Worm (Caenorhabditis elegans) whole organism, L1 larva: ENCODE results near the gene W02D7.6.

Experiments
- C04F5.9 ChIP-seq: sonication (generic microtip); optimal IDR thresholded peaks from 2 replicates; lab custom pipeline; 2016; ENCODE audit warnings: missing genetic modification characterization, missing compliant biosample characterization
- C16A3.4 ChIP-seq: fragments of 150-350 bp; optimal IDR thresholded peaks from 2 replicates; lab custom pipeline; 2014; ENCODE audit warnings: missing biosample characterization, missing genetic modification characterization
- ama-1 ChIP-seq: fragments of 150-350 bp; optimal IDR thresholded peaks from 2 replicates; lab custom pipeline; 2014
- blmp-1 ChIP-seq: fragments of 150-350 bp; optimal IDR thresholded peaks from 2 replicates; lab custom pipeline; 2014; ENCODE audit warnings: missing biosample characterization, missing genetic modification characterization
- ceh-63 ChIP-seq: fragments of 200-800 bp; sonication (Bioruptor generic); optimal IDR thresholded peaks from 2 replicates; lab custom pipeline; 2018; ENCODE audit warnings: mild to moderate bottlenecking, missing genetic modification characterization, missing compliant biosample characterization
- ces-1 ChIP-seq: fragments of 150-350 bp; optimal IDR thresholded peaks from 2 replicates; lab custom pipeline; 2014; ENCODE audit warnings: missing biosample characterization, missing genetic modification reagents, missing genetic modification characterization
- dpl-1 ChIP-seq, 3 experiments: fragments of 150-350 bp in 2 of 3; sonication (generic microtip) in 1 of 3; optimal IDR thresholded peaks; 2 replicates each; lab custom pipeline; 2014 to 2017; ENCODE audit warnings: missing biosample characterization in 3 of 3, missing genetic modification characterization in 3 of 3, missing genetic modification reagents in 3 of 3
- dsc-1 ChIP-seq: sonication (generic microtip); optimal IDR thresholded peaks from 2 replicates; lab custom pipeline; 2016; ENCODE audit warnings: mild to moderate bottlenecking, missing genetic modification characterization, missing compliant biosample characterization
- efl-1 ChIP-seq, 4 experiments: fragments of 150-350 bp; optimal IDR thresholded peaks in 3 of 4; peaks in 1 of 4; 1 replicate in 1 of 4; 2 replicates in 3 of 4; lab custom pipeline; 2014; ENCODE audit warnings: missing biosample characterization in 2 of 4, missing genetic modification characterization in 2 of 4, missing genetic modification reagents in 2 of 4
- efl-3 ChIP-seq: fragments of 200-800 bp; sonication (Bioruptor generic); optimal IDR thresholded peaks from 2 replicates; lab custom pipeline; 2018; ENCODE audit warnings: mild to moderate bottlenecking, missing genetic modification characterization, missing compliant biosample characterization
- egl-13 ChIP-seq: sonication (generic microtip); optimal IDR thresholded peaks from 2 replicates; lab custom pipeline; 2016; ENCODE audit warnings: missing genotype, missing genetic modification reagents, missing genetic modification characterization, missing compliant biosample characterization
- grh-1 ChIP-seq: fragments of 200-800 bp; sonication (Bioruptor generic); IDR thresholded peaks from 2 replicates; pipeline ENCODE4 v1.3.6; 2022; ENCODE audit warnings: missing genetic modification reagents, missing genetic modification characterization, missing compliant biosample characterization
- hlh-4 ChIP-seq: sonication (generic microtip); optimal IDR thresholded peaks from 2 replicates; lab custom pipeline; 2016; ENCODE audit warnings: mild to moderate bottlenecking, missing genetic modification characterization, missing compliant biosample characterization
- irx-1 ChIP-seq: sonication (generic microtip); optimal IDR thresholded peaks from 2 replicates; lab custom pipeline; 2016; ENCODE audit warnings: missing genetic modification characterization, missing compliant biosample characterization
- isw-1 ChIP-seq: fragments of 200-800 bp; sonication (Bioruptor generic); IDR thresholded peaks from 2 replicates; pipeline ENCODE4 v1.3.6; 2022; ENCODE audit warnings: missing genetic modification characterization, missing compliant biosample characterization
- lin-14 ChIP-seq: fragments of 200-800 bp; sonication (Bioruptor generic); optimal IDR thresholded peaks from 2 replicates; lab custom pipeline; 2018; ENCODE audit warnings: mild to moderate bottlenecking, missing genetic modification characterization, moderate library complexity, missing compliant biosample characterization
- lin-35 ChIP-seq, 2 experiments: fragments of 150-350 bp; optimal IDR thresholded peaks; 2 replicates each; lab custom pipeline; 2014; ENCODE audit warnings: missing biosample characterization in 2 of 2, missing genetic modification characterization in 2 of 2, missing genetic modification reagents in 2 of 2
- lin-39 ChIP-seq: fragments of 150-350 bp; optimal IDR thresholded peaks from 2 replicates; lab custom pipeline; 2014; ENCODE audit warnings: missing biosample characterization, missing genetic modification reagents, missing genetic modification characterization
- lir-3 ChIP-seq: sonication (generic microtip); optimal IDR thresholded peaks from 2 replicates; lab custom pipeline; 2016; ENCODE audit warnings: mild to moderate bottlenecking, missing genetic modification characterization, moderate library complexity, missing compliant biosample characterization; ENCODE audit not compliant: poor library complexity
- lsy-2 ChIP-seq, 2 experiments: fragments of 150-350 bp; optimal IDR thresholded peaks; 2 replicates each; lab custom pipeline; 2014; ENCODE audit warnings: missing biosample characterization in 2 of 2, missing genetic modification characterization in 2 of 2
- mef-2 ChIP-seq: fragments of 150-350 bp; optimal IDR thresholded peaks from 2 replicates; lab custom pipeline; 2014; ENCODE audit warnings: missing biosample characterization, missing genetic modification characterization
- nhr-11 ChIP-seq: fragments of 150-350 bp; optimal IDR thresholded peaks from 2 replicates; lab custom pipeline; 2014; ENCODE audit warnings: missing biosample characterization, missing genetic modification characterization
- nhr-19 ChIP-seq: fragments of 200-800 bp; sonication (Bioruptor generic); conservative IDR thresholded peaks from 2 replicates; pipeline ENCODE4 v1.3.6; 2022; ENCODE audit warnings: missing genetic modification characterization, missing compliant biosample characterization
- nhr-28 ChIP-seq: fragments of 150-350 bp; optimal IDR thresholded peaks from 2 replicates; lab custom pipeline; 2014; ENCODE audit warnings: missing biosample characterization, missing genetic modification characterization
- nhr-71 ChIP-seq: sonication (generic microtip); optimal IDR thresholded peaks from 2 replicates; lab custom pipeline; 2016; ENCODE audit warnings: mild to moderate bottlenecking, missing genetic modification characterization, moderate library complexity, missing compliant biosample characterization
- rnt-1 ChIP-seq: sonication (generic microtip); optimal IDR thresholded peaks from 2 replicates; lab custom pipeline; 2016; ENCODE audit warnings: mild to moderate bottlenecking, missing genetic modification characterization, moderate library complexity, missing compliant biosample characterization
- unc-86 ChIP-seq: sonication (generic microtip); optimal IDR thresholded peaks from 2 replicates; lab custom pipeline; 2016; ENCODE audit warnings: missing genetic modification characterization, missing compliant biosample characterization
- unc-98 ChIP-seq: fragments of 200-800 bp; sonication (Bioruptor generic); IDR thresholded peaks from 2 replicates; pipeline ENCODE4 v1.3.6; 2022; ENCODE audit warnings: missing genetic modification characterization, missing compliant biosample characterization
- vab-15 ChIP-seq: sonication (generic microtip); optimal IDR thresholded peaks from 2 replicates; lab custom pipeline; 2017; ENCODE audit warnings: missing genotype, mild to moderate bottlenecking, missing genetic modification characterization, missing compliant biosample characterization
- zip-4 ChIP-seq: fragments of 200-800 bp; sonication (Bioruptor generic); optimal IDR thresholded peaks from 2 replicates; lab custom pipeline; 2018; ENCODE audit warnings: mild to moderate bottlenecking, missing genetic modification characterization, moderate library complexity, missing compliant biosample characterization
- ztf-4 ChIP-seq: fragments of 150-350 bp; optimal IDR thresholded peaks from 2 replicates; lab custom pipeline; 2014; ENCODE audit warnings: missing biosample characterization, missing genetic modification characterization

W02D7.6 gene

DNA sequence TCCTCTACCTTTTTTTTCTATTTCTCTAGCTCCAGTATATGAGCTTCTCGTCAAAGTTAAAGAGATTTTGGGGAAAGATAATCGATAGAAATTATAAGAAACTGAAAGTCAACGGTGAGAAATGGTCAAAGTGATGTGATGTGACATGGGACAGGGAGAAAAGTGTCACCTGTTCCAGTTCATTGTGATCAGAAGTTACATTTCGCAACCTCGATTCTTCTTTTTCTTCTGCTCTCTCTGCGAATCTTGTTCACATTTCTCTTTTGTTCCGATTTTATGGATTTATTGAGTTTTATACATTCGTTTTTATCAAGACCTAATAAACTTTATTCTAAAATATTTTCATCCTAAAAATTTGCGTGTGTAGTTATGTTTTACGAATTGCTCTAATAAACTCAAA is 34.3 kb upstream of the W02D7.6 start (continued):
- TF ChIP-seq nhr-71 (tag; lab: Kevin White, UChicago) (peak; percentile 21), unc-86 (tag; lab: Kevin White, UChicago) (no peak)

DNA sequence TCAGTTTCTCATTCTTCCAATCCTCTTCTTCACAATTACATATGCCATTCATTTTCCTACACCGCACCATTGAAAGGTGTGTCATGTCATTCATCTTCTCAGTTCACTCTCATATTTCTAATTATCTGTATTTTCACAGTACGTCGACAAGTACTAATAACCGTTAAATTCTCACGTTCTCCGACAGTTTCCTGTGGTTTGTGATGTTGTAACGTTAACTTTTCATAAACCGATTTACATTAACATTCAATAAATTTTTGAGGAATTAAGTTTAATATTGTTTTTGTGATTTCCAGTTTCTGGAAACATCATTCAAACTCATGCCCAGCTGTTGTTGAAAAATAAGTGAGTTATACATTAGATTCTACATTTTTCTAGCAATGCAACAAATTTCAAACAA is 33.1 kb upstream of the W02D7.6 start, which contains the start of gene tmd-2:
tmd-2 (plus strand) TSS at position 301 of the 400 bp plus-strand sequence.
- TF ChIP-seq ama-1 (lab: Kevin White, UChicago) (no peak), blmp-1 (peak; percentile 18), efl-1 (optimal IDR thresholded peaks at IDR 0.05; lab: Kevin White, UChicago) (no peak), efl-1 (GFP tag; optimal IDR thresholded peaks at IDR 0.05 in 1 of 2; lab: Kevin White, UChicago) (peak in 1 of 2 experiments; percentile 56)
- TF ChIP-seq, all 84 proteins: peak for 2

DNA sequence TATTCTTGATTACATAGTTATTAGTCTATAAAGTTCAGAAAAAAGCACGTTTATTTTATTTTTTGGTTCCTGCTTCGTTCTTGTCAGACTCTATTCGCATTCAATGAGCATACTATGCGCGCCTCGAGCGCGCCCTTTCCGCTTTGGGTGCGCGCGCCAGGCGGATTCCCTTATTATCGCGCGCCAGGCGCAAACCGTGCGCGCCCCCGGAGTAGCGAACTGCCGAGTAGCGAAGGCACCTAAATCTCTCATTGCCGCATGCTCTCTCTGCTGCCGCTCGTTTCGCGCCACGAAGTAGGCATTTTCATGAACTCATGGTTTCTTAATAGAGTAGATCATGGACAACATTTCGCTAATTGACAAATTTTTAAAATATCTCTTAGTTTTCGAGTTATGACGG is 25.8 kb upstream of the W02D7.6 start:
- TF ChIP-seq lin-14 (GFP tag; lab: Kevin White, UChicago) (no peak), lin-39 (tag; lab: Kevin White, UChicago) (no peak), ztf-4 (tag; lab: Kevin White, UChicago) (no peak), isw-1 (GFP tag; lab: Robert Waterston, UW) (no peak), efl-3 (no peak), lsy-2 (tag; optimal IDR thresholded peaks at IDR 0.05; lab: Kevin White, UChicago) (no peak), mef-2 (tag; lab: Kevin White, UChicago) (no peak), grh-1 (no peak)

DNA sequence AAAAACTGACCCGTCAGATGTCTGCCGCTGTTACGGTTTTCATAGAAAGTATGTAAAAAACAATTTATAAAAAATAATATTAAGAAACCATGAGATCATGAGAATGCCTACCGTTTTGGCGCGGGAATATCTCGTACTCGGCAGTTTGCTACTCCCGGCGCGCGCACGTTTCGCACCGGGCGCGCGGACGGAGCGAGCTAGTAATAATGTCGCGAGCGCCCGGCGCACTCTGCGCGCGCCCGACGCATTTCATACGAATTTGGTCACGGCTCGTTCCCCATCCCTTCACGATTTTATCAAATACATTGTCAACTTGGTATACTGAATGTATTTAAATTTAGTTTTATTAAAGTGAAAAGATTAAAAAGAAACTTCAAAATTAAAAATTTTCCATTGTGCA is 24.6 kb upstream of the W02D7.6 start:
- TF ChIP-seq unc-86 (tag; lab: Kevin White, UChicago) (no peak), lir-3 (tag; lab: Kevin White, UChicago) (no peak), ces-1 (GFP tag; lab: Kevin White, UChicago) (no peak), unc-98 (no peak), rnt-1 (tag; lab: Kevin White, UChicago) (no peak), hlh-4 (no peak), nhr-28 (no peak), mef-2 (tag; lab: Kevin White, UChicago) (no peak), dsc-1 (no peak), ztf-4 (tag; lab: Kevin White, UChicago) (no peak), dpl-1 (GFP tag; optimal IDR thresholded peaks at IDR 0.05; lab: Kevin White, UChicago) (no peak), nhr-11 (no peak), C16A3.4 (tag; lab: Kevin White, UChicago) (no peak), blmp-1 (no peak), vab-15 (no peak), ceh-63 (no peak)

DNA sequence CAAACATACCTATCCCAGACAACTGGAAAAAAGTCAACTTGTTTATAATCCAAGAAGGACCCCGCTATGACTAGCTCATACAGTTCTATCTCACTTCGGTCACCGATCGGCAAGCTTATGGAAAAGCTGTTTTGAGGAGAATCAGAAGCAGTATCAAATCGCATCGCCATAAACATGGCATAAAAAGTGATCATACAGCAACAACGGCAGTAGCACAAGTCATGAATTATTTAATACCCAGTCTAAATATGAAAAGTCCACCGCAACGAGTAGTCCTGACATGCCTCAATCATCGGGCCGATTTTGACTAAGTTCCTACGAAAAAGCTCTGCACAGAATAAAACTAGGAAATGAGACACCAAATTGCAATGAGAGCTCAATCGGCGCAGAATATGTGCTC is 22.2 kb upstream of the W02D7.6 start:
- TF ChIP-seq lin-14 (GFP tag; lab: Kevin White, UChicago) (no peak), lin-35 (GFP tag; optimal IDR thresholded peaks at IDR 0.05; lab: Kevin White, UChicago) (no peak), zip-4 (GFP tag; lab: Kevin White, UChicago) (no peak), dpl-1 (GFP tag; optimal IDR thresholded peaks at IDR 0.05; lab: Kevin White, UChicago) (no peak), nhr-19 (GFP tag; lab: Robert Waterston, UW) (no peak), egl-13 (tag; lab: Kevin White, UChicago) (no peak), irx-1 (tag; lab: Kevin White, UChicago) (no peak), efl-1 (optimal IDR thresholded peaks at IDR 0.05; lab: Kevin White, UChicago) (no peak), efl-1 (GFP tag; optimal IDR thresholded peaks at IDR 0.05 in 1 of 2; lab: Kevin White, UChicago) (no peak), C04F5.9 (tag; lab: Kevin White, UChicago) (no peak)

DNA sequence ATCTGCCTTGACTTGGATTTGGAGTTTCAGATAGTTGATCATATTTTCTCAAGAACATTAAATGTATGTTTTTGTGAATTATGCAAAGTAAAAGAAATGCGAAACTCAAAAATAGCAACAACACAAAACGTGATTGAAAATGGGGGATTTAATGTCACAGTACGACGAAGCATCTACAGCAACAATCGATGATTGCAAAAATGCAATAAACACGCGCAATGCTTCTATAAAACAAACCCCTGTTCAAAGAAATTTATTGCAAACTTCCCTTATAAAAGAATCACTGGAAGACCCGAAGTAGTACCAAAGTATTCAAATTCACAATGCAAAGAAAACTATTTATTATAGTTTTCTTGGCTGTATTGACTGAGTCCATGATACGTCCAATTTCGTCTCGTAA is 16.8 kb upstream of the W02D7.6 start, which contains the start of gene clec-219:
clec-219 (plus strand) TSS at position 301 of the 400 bp plus-strand sequence.
- no peak for TF ChIP-seq isw-1 (GFP tag; lab: Robert Waterston, UW)
- TF ChIP-seq efl-1 (optimal IDR thresholded peaks at IDR 0.05; lab: Kevin White, UChicago) = no peak
- TF ChIP-seq efl-1 (GFP tag; optimal IDR thresholded peaks at IDR 0.05 in 1 of 2; lab: Kevin White, UChicago) = peak in 1 of 2 experiments; percentile 32
